Worm (Caenorhabditis elegans): Measurements from ENCODE around the gene cnp-3.

ce11 chrX:17168086-17168485 lies 30.2 kb upstream of the cnp-3 start:
- TF ChIP-seq unc-62 (GFP tag; optimal IDR thresholded peaks at IDR 0.05) (no peak), nhr-12 (tag; optimal IDR thresholded peaks at IDR 0.05) (no peak), skn-1 (tag; optimal IDR thresholded peaks at IDR 0.05) (no peak)
